Fruit fly (Drosophila melanogaster) whole organism, embryonic: Measurements from ENCODE around the gene Cow.
A peak's percentile ranks its signal among the peaks of the same experiment; 100 is the strongest.

Source experiments
- Ada2b ChIP-seq: fragments of 200-800 bp; sonication (Bioruptor generic); IDR thresholded peaks from 2 replicates; pipeline ENCODE4 v1.3.6; 2022; ENCODE audit warnings: missing biosample characterization, missing genetic modification characterization
- B-H2 ChIP-seq: fragments of 200-800 bp; sonication (Bioruptor generic); optimal IDR thresholded peaks from 2 replicates; lab custom pipeline; 2018; ENCODE audit warnings: missing biosample characterization, mild to moderate bottlenecking, missing genetic modification characterization
- BEAF-32 ChIP-seq: fragments of 200-800 bp; sonication (Bioruptor generic); optimal IDR thresholded peaks from 3 replicates; lab custom pipeline; 2017; ENCODE audit warnings: missing biosample characterization, missing genetic modification characterization, mild to moderate bottlenecking, moderate library complexity, missing genetic modification reagents
- CG1024 ChIP-seq: fragments of 200-800 bp; sonication (Bioruptor generic); IDR thresholded peaks from 2 replicates; pipeline ENCODE4 v1.3.6; 2022; ENCODE audit warnings: missing biosample characterization, missing genetic modification characterization
- CG11456 ChIP-seq: fragments of 200-800 bp; sonication (Bioruptor generic); IDR thresholded peaks from 3 replicates; pipeline ENCODE4 v1.3.6; 2022; ENCODE audit warnings: missing biosample characterization, missing genetic modification characterization
- CG11723 ChIP-seq: fragments of 200-800 bp; sonication (Bioruptor generic); optimal IDR thresholded peaks from 2 replicates; lab custom pipeline; 2017; ENCODE audit warnings: missing biosample characterization, mild to moderate bottlenecking, missing genetic modification characterization
- CG15073 ChIP-seq: fragments of 200-800 bp; sonication (Bioruptor generic); optimal IDR thresholded peaks from 2 replicates; lab custom pipeline; 2016; ENCODE audit warnings: missing biosample characterization, missing genetic modification characterization
- CG15514 ChIP-seq: fragments of 200-800 bp; sonication (Bioruptor generic); optimal IDR thresholded peaks from 3 replicates; lab custom pipeline; 2017; ENCODE audit warnings: missing biosample characterization, missing genetic modification characterization, mild to moderate bottlenecking, moderate library complexity, missing genetic modification reagents
- CG16863 ChIP-seq: fragments of 200-800 bp; sonication (Bioruptor generic); optimal IDR thresholded peaks from 3 replicates; lab custom pipeline; 2016; ENCODE audit warnings: missing biosample characterization, missing genetic modification characterization
- CG31224 ChIP-seq: fragments of 200-800 bp; sonication (Bioruptor generic); IDR thresholded peaks from 2 replicates; pipeline ENCODE4 v1.3.6; 2022; ENCODE audit warnings: missing biosample characterization, missing genetic modification characterization
- CG3726 ChIP-seq: fragments of 200-800 bp; sonication (Bioruptor generic); IDR thresholded peaks from 3 replicates; pipeline ENCODE4, ENCODE4 v1.3.6; 2022; ENCODE audit warnings: missing biosample characterization, missing genetic modification characterization
- CG3847 ChIP-seq: fragments of 200-800 bp; sonication (Bioruptor generic); IDR thresholded peaks from 2 replicates; pipeline ENCODE4 v1.3.6; 2022; ENCODE audit warnings: missing biosample characterization, missing genetic modification characterization
- CG8388 ChIP-seq: fragments of 200-800 bp; sonication (Bioruptor generic); optimal IDR thresholded peaks from 2 replicates; lab custom pipeline; 2019; ENCODE audit warnings: missing biosample characterization, mild to moderate bottlenecking, missing genetic modification characterization, moderate library complexity
- Chrac-16 ChIP-seq: fragments of 200-800 bp; sonication (Bioruptor generic); optimal IDR thresholded peaks from 3 replicates; lab custom pipeline; 2016; ENCODE audit warnings: missing biosample characterization, missing genetic modification characterization
- D19A ChIP-seq: fragments of 200-800 bp; optimal IDR thresholded peaks from 3 replicates; lab custom pipeline; 2019; ENCODE audit warnings: missing biosample characterization, mild to moderate bottlenecking, missing genetic modification characterization, moderate library complexity
- Dfd ChIP-seq, 2 experiments: fragments of >200 bp; optimal IDR thresholded peaks; 2 replicates each; lab custom pipeline; 2017; ENCODE audit warnings: missing biosample characterization in 2 of 2, missing genetic modification characterization in 2 of 2
- Fer1 ChIP-seq: fragments of 200-800 bp; sonication (Bioruptor generic); optimal IDR thresholded peaks from 2 replicates; lab custom pipeline; 2017; ENCODE audit warnings: missing biosample characterization, mild to moderate bottlenecking, missing genetic modification characterization
- GATAe ChIP-seq: fragments of 200-800 bp; sonication (Bioruptor generic); conservative IDR thresholded peaks from 2 replicates; pipeline ENCODE4 v1.3.6; 2022; ENCODE audit warnings: missing biosample characterization, missing genetic modification characterization
- Gsc ChIP-seq: fragments of 200-800 bp; sonication (Bioruptor generic); IDR thresholded peaks from 2 replicates; pipeline ENCODE4 v1.3.6; 2022; ENCODE audit warnings: missing biosample characterization, missing genetic modification characterization
- H2.0 ChIP-seq: fragments of 200-800 bp; sonication (Bioruptor generic); IDR thresholded peaks from 2 replicates; pipeline ENCODE4 v1.3.6; 2022; ENCODE audit warnings: missing biosample characterization, missing genetic modification characterization
- HLH4C ChIP-seq: fragments of 200-800 bp; sonication (Bioruptor generic); IDR thresholded peaks from 3 replicates; pipeline ENCODE4 v1.3.6; 2022; ENCODE audit warnings: missing biosample characterization, missing genetic modification characterization; ENCODE audit not compliant: partially characterized antibody
- Mes4 ChIP-seq: fragments of 200-800 bp; sonication (Bioruptor generic); optimal IDR thresholded peaks from 2 replicates; lab custom pipeline; 2016; ENCODE audit warnings: missing biosample characterization, missing genetic modification characterization
- Rfx ChIP-seq: fragments of 200-800 bp; sonication (Bioruptor generic); IDR thresholded peaks from 2 replicates; pipeline ENCODE4 v1.3.6; 2022; ENCODE audit warnings: missing biosample characterization, missing genetic modification characterization
- Vsx1 ChIP-seq: fragments of 200-800 bp; sonication (Bioruptor generic); optimal IDR thresholded peaks from 2 replicates; lab custom pipeline; 2017; ENCODE audit warnings: missing biosample characterization, mild to moderate bottlenecking, missing genetic modification characterization, missing genetic modification reagents
- amos ChIP-seq: fragments of 200-800 bp; sonication (Bioruptor generic); IDR thresholded peaks from 2 replicates; pipeline ENCODE4 v1.3.6; 2022; ENCODE audit warnings: missing biosample characterization, missing genetic modification characterization; ENCODE audit not compliant: partially characterized antibody
- aop ChIP-seq: fragments of 200-800 bp; sonication (Bioruptor generic); IDR thresholded peaks from 2 replicates; pipeline ENCODE4 v1.3.6; 2022; ENCODE audit warnings: missing biosample characterization, missing genetic modification characterization
- bab2 ChIP-seq: fragments of 200-800 bp; sonication (Bioruptor generic); optimal IDR thresholded peaks from 2 replicates; lab custom pipeline; 2016; ENCODE audit warnings: missing biosample characterization, missing genetic modification characterization
- croc ChIP-seq: fragments of 200-800 bp; sonication (Bioruptor generic); conservative IDR thresholded peaks from 3 replicates; pipeline ENCODE4 v1.3.6; 2022; ENCODE audit warnings: missing biosample characterization, missing genetic modification characterization
- danr ChIP-seq: fragments of 200-800 bp; sonication (Bioruptor generic); IDR thresholded peaks from 2 replicates; pipeline ENCODE4 v1.3.6; 2022; ENCODE audit warnings: missing biosample characterization, missing genetic modification characterization
- dpn ChIP-seq, 2 experiments: fragments of 200-800 bp; sonication (Bioruptor generic); optimal IDR thresholded peaks; 3 replicates each; lab custom pipeline; 2016; ENCODE audit warnings: missing biosample characterization in 2 of 2, missing genetic modification characterization in 2 of 2
- fd64A ChIP-seq: fragments of 200-800 bp; sonication (Bioruptor generic); optimal IDR thresholded peaks from 3 replicates; lab custom pipeline; 2018; ENCODE audit warnings: missing biosample characterization, mild to moderate bottlenecking, missing genetic modification characterization
- fd96Cb ChIP-seq: fragments of 200-800 bp; sonication (Bioruptor generic); optimal IDR thresholded peaks from 2 replicates; lab custom pipeline; 2018; ENCODE audit warnings: missing biosample characterization, mild to moderate bottlenecking, missing genetic modification characterization, moderate library complexity
- ftz-f1 ChIP-seq: fragments of 200-800 bp; sonication (Bioruptor generic); optimal IDR thresholded peaks from 2 replicates; lab custom pipeline; 2016; ENCODE audit warnings: missing biosample characterization, missing genetic modification characterization
- hb ChIP-seq: fragments of 200-800 bp; sonication (Bioruptor generic); IDR thresholded peaks from 3 replicates; pipeline ENCODE4 v1.3.6; 2022; ENCODE audit warnings: missing biosample characterization, missing genetic modification characterization; ENCODE audit not compliant: partially characterized antibody
- hkb ChIP-seq, 2 experiments: fragments of 200-800 bp in 1 of 2; fragments of >200 bp in 1 of 2; sonication (Bioruptor generic) in 1 of 2; IDR thresholded peaks in 1 of 2; optimal IDR thresholded peaks in 1 of 2; 2 replicates each; pipeline versions ENCODE4 v1.3.6 to Lab custom; 2017 to 2022; ENCODE audit warnings: missing biosample characterization in 1 of 2, missing genetic modification characterization in 1 of 2
- jigr1 ChIP-seq: fragments of 200-800 bp; sonication (Bioruptor generic); IDR thresholded peaks from 3 replicates; pipeline ENCODE4 v1.3.6; 2022; ENCODE audit warnings: missing biosample characterization, missing genetic modification characterization
- lbe ChIP-seq: fragments of 200-800 bp; sonication (Bioruptor generic); optimal IDR thresholded peaks from 2 replicates; lab custom pipeline; 2016; ENCODE audit warnings: missing biosample characterization, mild to moderate bottlenecking, missing genetic modification characterization
- mld ChIP-seq: fragments of 200-800 bp; sonication (Bioruptor generic); IDR thresholded peaks from 3 replicates; pipeline ENCODE4 v1.3.6; 2022; ENCODE audit warnings: missing biosample characterization, missing genetic modification characterization; ENCODE audit not compliant: partially characterized antibody
- oc ChIP-seq: fragments of 200-800 bp; sonication (Bioruptor generic); optimal IDR thresholded peaks from 2 replicates; lab custom pipeline; 2018; ENCODE audit warnings: missing biosample characterization, mild to moderate bottlenecking, missing genetic modification characterization, moderate library complexity
- odd ChIP-seq: fragments of 200-800 bp; sonication (Bioruptor generic); optimal IDR thresholded peaks from 2 replicates; lab custom pipeline; 2017; ENCODE audit warnings: missing biosample characterization, mild to moderate bottlenecking, missing genetic modification characterization
- pan ChIP-seq, 4 experiments: fragments of >200 bp in 3 of 4; fragments of 200-800 bp in 1 of 4; sonication (Bioruptor generic) in 1 of 4; optimal IDR thresholded peaks in 3 of 4; IDR thresholded peaks in 1 of 4; 2 replicates each; pipeline versions ENCODE4 v1.3.6 to Lab custom; 2017 to 2022; ENCODE audit warnings: missing biosample characterization in 2 of 4, missing genetic modification characterization in 2 of 4, mixed read lengths in 1 of 4
- ro ChIP-seq: fragments of 200-800 bp; sonication (Bioruptor generic); IDR thresholded peaks from 2 replicates; pipeline ENCODE4 v1.3.6; 2022; ENCODE audit warnings: missing biosample characterization, missing genetic modification characterization
- schlank ChIP-seq: fragments of 200-800 bp; sonication (Bioruptor generic); optimal IDR thresholded peaks from 2 replicates; lab custom pipeline; 2018; ENCODE audit warnings: missing biosample characterization, mild to moderate bottlenecking, missing genetic modification characterization
- tup ChIP-seq: fragments of 200-800 bp; sonication (Bioruptor generic); optimal IDR thresholded peaks from 2 replicates; lab custom pipeline; 2016; ENCODE audit warnings: missing biosample characterization, mild to moderate bottlenecking, missing genetic modification characterization, moderate library complexity
- zf30C ChIP-seq: fragments of 200-800 bp; sonication (Bioruptor generic); optimal IDR thresholded peaks from 3 replicates; lab custom pipeline; 2018; ENCODE audit warnings: missing biosample characterization, mild to moderate bottlenecking, missing genetic modification characterization

Cow gene

dm6 chr3R:23046529-23046943, 66.0 kb downstream of the Cow start (continued):
- TF ChIP-seq B-H2 (GFP tag; lab: Kevin White, UChicago) (no peak), CG8388 (GFP tag; lab: Kevin White, UChicago) (no peak), CG11723 (GFP tag; lab: Kevin White, UChicago) (no peak), Dfd (GFP tag; optimal IDR thresholded peaks at IDR 0.05; lab: Kevin White, UChicago) (no peak), ro (GFP tag; lab: Robert Waterston, UW) (no peak), CG3847 (peak; percentile 48), pan (optimal IDR thresholded peaks at IDR 0.05; lab: Kevin White, UChicago) (no peak), pan (GFP tag; optimal IDR thresholded peaks at IDR 0.05 in 1 of 2, IDR thresholded peaks at IDR 0.05 in 1 of 2) (peak in 1 of 2 experiments; percentile 73), CG15514 (peak; percentile 39), odd (no peak), HLH4C (GFP tag; lab: Robert Waterston, UW) (no peak), jigr1 (GFP tag; lab: Robert Waterston, UW) (no peak), fd96Cb (tag; lab: Kevin White, UChicago) (no peak), Vsx1 (no peak), GATAe (no peak), D19A (tag; lab: Kevin White, UChicago) (no peak), CG15073 (GFP tag; lab: Kevin White, UChicago) (no peak), Mes4 (no peak), CG16863 (GFP tag; lab: Kevin White, UChicago) (no peak), CG11456 (GFP tag; lab: Robert Waterston, UW) (peak; percentile 71; the same call in 2 of the 3 replicates), croc (GFP tag; lab: Robert Waterston, UW) (no peak), fd64A (GFP tag; lab: Kevin White, UChicago) (no peak), CG31224 (peak; percentile 42; the same call in 1 of the 2 replicates), bab2 (GFP tag; lab: Kevin White, UChicago) (peak; percentile 23), lbe (GFP tag; lab: Kevin White, UChicago) (peak; percentile 87), zf30C (no peak), schlank (tag; lab: Kevin White, UChicago) (peak; percentile 11), danr (GFP tag; lab: Robert Waterston, UW) (no peak), hb (GFP tag; lab: Robert Waterston, UW) (no peak), aop (GFP tag; lab: Robert Waterston, UW) (no peak), Fer1 (GFP tag; lab: Kevin White, UChicago) (no peak), CG3726 (GFP tag; lab: Robert Waterston, UW) (no peak), CG1024 (GFP tag; lab: Robert Waterston, UW) (no peak), hkb (optimal IDR thresholded peaks at IDR 0.05; lab: Kevin White, UChicago) (no peak), hkb (GFP tag; IDR thresholded peaks at IDR 0.05; lab: Robert Waterston, UW) (peak; percentile 64; the same call in 1 of the 2 replicates), tup (GFP tag; lab: Kevin White, UChicago) (no peak), H2.0 (peak; percentile 38; the same call in 1 of the 2 replicates), ftz-f1 (GFP tag; lab: Kevin White, UChicago) (no peak), amos (GFP tag; lab: Robert Waterston, UW) (no peak), Ada2b (GFP tag; lab: Robert Waterston, UW) (peak; percentile 55; the same call in 1 of the 2 replicates), BEAF-32 (GFP tag; lab: Kevin White, UChicago) (no peak), mld (GFP tag; lab: Robert Waterston, UW) (no peak), Rfx (GFP tag; lab: Robert Waterston, UW) (peak; percentile 81), oc (tag; lab: Kevin White, UChicago) (no peak), Gsc (GFP tag; lab: Robert Waterston, UW) (no peak), dpn (GFP tag; optimal IDR thresholded peaks at IDR 0.05; lab: Kevin White, UChicago) (peak; percentile 7 to 57), Chrac-16 (GFP tag; lab: Kevin White, UChicago) (no peak)
